Worm (Caenorhabditis elegans) whole organism, L1 larva: Measurements from ENCODE around the gene C33H5.13.

Experiments used
- F16B12.6 ChIP-seq: fragments of 150-350 bp; optimal IDR thresholded peaks from 2 replicates; lab custom pipeline; 2014; ENCODE audit warnings: missing biosample characterization, missing genetic modification characterization
- Y116A8C.19 ChIP-seq: sonication (generic microtip); optimal IDR thresholded peaks from 2 replicates; lab custom pipeline; 2016; ENCODE audit warnings: missing compliant biosample characterization, missing genetic modification characterization, borderline replicate concordance
- efl-1 ChIP-seq, 4 experiments: fragments of 150-350 bp; optimal IDR thresholded peaks in 3 of 4; peaks in 1 of 4; 1 replicate in 1 of 4; 2 replicates in 3 of 4; lab custom pipeline; 2014; ENCODE audit warnings: missing biosample characterization in 2 of 4, missing genetic modification characterization in 2 of 4, missing genetic modification reagents in 2 of 4
- lin-35 ChIP-seq, 2 experiments: fragments of 150-350 bp; optimal IDR thresholded peaks; 2 replicates each; lab custom pipeline; 2014; ENCODE audit warnings: missing biosample characterization in 2 of 2, missing genetic modification characterization in 2 of 2, missing genetic modification reagents in 2 of 2
- lin-39 ChIP-seq: fragments of 150-350 bp; optimal IDR thresholded peaks from 2 replicates; lab custom pipeline; 2014; ENCODE audit warnings: missing biosample characterization, missing genetic modification reagents, missing genetic modification characterization
- lsy-2 ChIP-seq, 2 experiments: fragments of 150-350 bp; optimal IDR thresholded peaks; 2 replicates each; lab custom pipeline; 2014; ENCODE audit warnings: missing biosample characterization in 2 of 2, missing genetic modification characterization in 2 of 2
- mep-1 ChIP-seq: fragments of 150-350 bp; optimal IDR thresholded peaks from 2 replicates; lab custom pipeline; 2014; ENCODE audit warnings: missing biosample characterization, missing genetic modification characterization
- nhr-12 ChIP-seq: sonication (generic microtip); optimal IDR thresholded peaks from 2 replicates; lab custom pipeline; 2017; ENCODE audit warnings: missing biosample characterization, missing genetic modification characterization
- nhr-77 ChIP-seq: fragments of 150-350 bp; optimal IDR thresholded peaks from 2 replicates; lab custom pipeline; 2014; ENCODE audit warnings: missing biosample characterization, missing genetic modification characterization
- unc-62 ChIP-seq: fragments of 150-350 bp; optimal IDR thresholded peaks from 2 replicates; lab custom pipeline; 2014; ENCODE audit warnings: missing biosample characterization, missing genetic modification reagents, missing genetic modification characterization
- zag-1 ChIP-seq: fragments of 150-350 bp; optimal IDR thresholded peaks from 2 replicates; lab custom pipeline; 2014; ENCODE audit warnings: missing biosample characterization, missing genetic modification characterization

DNA sequence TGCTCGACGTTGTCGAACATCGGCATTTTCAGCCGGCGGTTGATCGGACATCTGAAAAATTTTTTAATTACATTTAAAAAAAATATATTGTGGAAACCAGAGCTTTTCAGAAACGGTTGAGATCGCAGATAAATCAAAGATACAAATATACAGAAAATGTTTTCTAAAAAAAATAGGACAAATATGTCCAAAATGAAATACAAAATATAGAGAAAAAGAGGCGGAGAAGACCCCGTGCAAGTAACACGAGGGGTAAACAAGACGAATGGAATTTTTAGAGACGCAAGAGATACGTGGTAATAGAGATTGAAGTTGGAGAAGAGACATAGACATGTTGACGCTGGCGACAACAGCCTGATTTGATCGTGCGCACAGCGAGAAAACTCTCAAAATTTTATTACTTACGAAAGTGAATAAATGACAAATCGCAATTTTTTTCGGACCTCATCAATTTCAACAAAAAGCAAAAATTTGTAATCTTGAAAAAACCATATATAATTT is 23.7 kb upstream of the C33H5.13 start, which contains the start of gene cdgs-1:
- TF ChIP-seq zag-1 (tag; lab: Kevin White, UChicago) (no peak), lin-39 (tag; lab: Kevin White, UChicago) (no peak), unc-62 (GFP tag; lab: Kevin White, UChicago) (no peak), nhr-77 (tag; lab: Kevin White, UChicago) (no peak), lin-35 (GFP tag; optimal IDR thresholded peaks at IDR 0.05; lab: Kevin White, UChicago) (peak; percentile 41 to 73), Y116A8C.19 (tag; lab: Kevin White, UChicago) (no peak), lsy-2 (tag; optimal IDR thresholded peaks at IDR 0.05; lab: Kevin White, UChicago) (peak; percentile 45 to 70), mep-1 (tag; lab: Kevin White, UChicago) (peak; percentile 78), efl-1 (optimal IDR thresholded peaks at IDR 0.05; lab: Kevin White, UChicago) (peak; percentile 46 to 57), efl-1 (GFP tag; optimal IDR thresholded peaks at IDR 0.05 in 1 of 2; lab: Kevin White, UChicago) (peak; percentile 40 to 88), nhr-12 (tag; lab: Kevin White, UChicago) (no peak), F16B12.6 (peak; percentile 15)
